Worm (Caenorhabditis elegans) whole organism, midembryonic: ENCODE results near the gene fbxa-1.

Source experiments
- T22C8.4 ChIP-seq: fragments of 200-800 bp; sonication (Bioruptor generic); IDR thresholded peaks from 2 replicates; pipeline ENCODE4 v1.3.6; 2022; ENCODE audit warnings: missing genetic modification characterization, missing compliant biosample characterization
- klf-2 ChIP-seq: fragments of 200-800 bp; sonication (Bioruptor generic); conservative IDR thresholded peaks from 2 replicates; pipeline ENCODE4 v1.3.6; 2022; ENCODE audit warnings: missing genetic modification reagents, missing genetic modification characterization, missing compliant biosample characterization
- med-1 ChIP-seq: sonication (generic microtip); optimal IDR thresholded peaks from 2 replicates; lab custom pipeline; 2017; ENCODE audit warnings: missing genetic modification characterization, mild to moderate bottlenecking, missing compliant biosample characterization, antibody characterized with exemption, missing genetic modification reagents; ENCODE audit not compliant: insufficient read depth
- ztf-23 ChIP-seq: fragments of 200-800 bp; sonication (Bioruptor generic); IDR thresholded peaks from 2 replicates; pipeline ENCODE4 v1.3.6; 2022; ENCODE audit warnings: missing genetic modification reagents, missing genetic modification characterization, missing compliant biosample characterization
- ztf-29 ChIP-seq: fragments of 200-800 bp; sonication (Bioruptor generic); IDR thresholded peaks from 2 replicates; pipeline ENCODE4 v1.3.6; 2022; ENCODE audit warnings: missing genetic modification reagents, missing genetic modification characterization, missing compliant biosample characterization

DNA sequence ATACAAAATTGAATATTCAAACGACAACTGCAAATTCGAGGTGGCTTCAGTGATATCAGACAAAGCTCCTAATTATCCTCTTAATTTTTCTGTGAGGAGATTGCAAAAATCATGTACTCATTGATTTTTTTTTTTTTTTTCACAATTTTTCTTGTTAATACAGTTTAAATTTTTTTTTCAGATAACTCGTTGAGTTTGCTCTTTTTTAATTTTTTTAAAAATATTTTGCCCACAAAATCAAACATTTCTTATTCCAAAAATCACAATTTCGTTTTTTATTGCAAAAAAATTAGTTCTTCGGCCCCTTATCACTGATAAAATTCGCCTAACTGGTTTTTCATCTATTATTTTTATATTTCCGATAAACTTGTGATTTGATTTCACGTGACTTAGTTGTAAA, 31.1 kb downstream of the fbxa-1 start, which contains the start of gene Y54F10BM.21:
- no peak for TF ChIP-seq klf-2 (GFP tag; lab: Robert Waterston, UW)
- TF ChIP-seq T22C8.4 (GFP tag; lab: Robert Waterston, UW) = no peak
- no peak for TF ChIP-seq med-1 (GFP tag; lab: Kevin White, UChicago)
- TF ChIP-seq ztf-23 (GFP tag; lab: Robert Waterston, UW) = no peak
- no peak for TF ChIP-seq ztf-29 (GFP tag; lab: Robert Waterston, UW)
